Fruit fly (Drosophila melanogaster): ENCODE data around the gene Smg6.

The Smg6 gene

DNA sequence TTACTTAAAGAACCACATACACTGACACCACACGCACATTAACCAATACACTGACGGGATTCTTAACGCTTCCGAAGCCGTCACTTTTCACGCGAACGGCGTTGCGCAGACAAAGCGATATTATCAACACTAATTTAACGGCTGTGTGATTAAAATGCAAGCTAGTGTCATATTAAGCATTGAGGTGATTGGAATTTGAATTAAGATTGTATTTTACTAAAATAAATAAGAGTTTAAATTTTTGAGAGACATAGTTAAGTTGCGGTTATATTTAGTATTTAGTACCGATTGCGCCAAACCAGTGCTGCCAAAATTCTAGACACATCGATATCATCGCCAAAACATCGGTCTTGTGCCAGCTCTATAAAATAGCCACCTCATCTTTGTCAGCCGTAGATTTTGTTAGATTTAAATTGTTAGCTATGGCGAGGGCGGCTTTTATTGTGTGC is 5.8 kb upstream of the Smg6 start, which contains the start of the genes Ythdf and bai (continued):
- TF ChIP-seq CG2116 (GFP tag; optimal IDR thresholded peaks at IDR 0.05) = peak; percentile 85
- peak; percentile 76 for TF ChIP-seq trem (tag; optimal IDR thresholded peaks at IDR 0.05)
- no peak for TF ChIP-seq CG14050 (GFP tag; IDR thresholded peaks at IDR 0.05)
- peak; percentile 47 for TF ChIP-seq chn (GFP tag; optimal IDR thresholded peaks at IDR 0.05)
- peak; percentile 60 for TF ChIP-seq row (GFP tag; IDR thresholded peaks at IDR 0.05)
- TF ChIP-seq nom (GFP tag; optimal IDR thresholded peaks at IDR 0.05) = no peak
- no peak for TF ChIP-seq pfk (GFP tag; optimal IDR thresholded peaks at IDR 0.05)
- TF ChIP-seq CG17328 (GFP tag; IDR thresholded peaks at IDR 0.05) = no peak
- TF ChIP-seq CG32772 (GFP tag; IDR thresholded peaks at IDR 0.05) = no peak
- TF ChIP-seq CG18476 (GFP tag; optimal IDR thresholded peaks at IDR 0.05) = peak; percentile 41
- TF ChIP-seq CG6854 (GFP tag; optimal IDR thresholded peaks at IDR 0.05) = no peak
- peak; percentile 95 for TF ChIP-seq BEAF-32 (GFP tag; optimal IDR thresholded peaks at IDR 0.05)
- no peak for TF ChIP-seq oc (tag; optimal IDR thresholded peaks at IDR 0.05)
- TF ChIP-seq tll (GFP tag; optimal IDR thresholded peaks at IDR 0.05) = no peak
- TF ChIP-seq prd (optimal IDR thresholded peaks at IDR 0.05) = no peak
- TF ChIP-seq prd (GFP tag; IDR thresholded peaks at IDR 0.05) = no peak
- TF ChIP-seq Ptx1 (GFP tag; IDR thresholded peaks at IDR 0.05) = no peak
- no peak for TF ChIP-seq CG12219 (GFP tag; optimal IDR thresholded peaks at IDR 0.05)
- no peak for TF ChIP-seq luna (GFP tag; optimal IDR thresholded peaks at IDR 0.05)
- TF ChIP-seq Mrtf (GFP tag; IDR thresholded peaks at IDR 0.05) = no peak
- peak; percentile 43 for TF ChIP-seq maf-S (GFP tag; optimal IDR thresholded peaks at IDR 0.05)
- TF ChIP-seq TFAM (GFP tag; optimal IDR thresholded peaks at IDR 0.05) = no peak
- TF ChIP-seq nmo (GFP tag; optimal IDR thresholded peaks at IDR 0.05) = peak; percentile 81
- no peak for TF ChIP-seq pnt (GFP tag; optimal IDR thresholded peaks at IDR 0.05)
- peak; percentile 18 for TF ChIP-seq CG10654 (GFP tag; optimal IDR thresholded peaks at IDR 0.05)
- no peak for TF ChIP-seq Poxn (GFP tag; IDR thresholded peaks at IDR 0.05)
- no peak for TF ChIP-seq yki (optimal IDR thresholded peaks at IDR 0.05)
- TF ChIP-seq odd (GFP tag; optimal IDR thresholded peaks at IDR 0.05) = no peak
- TF ChIP-seq Mes4 (GFP tag; optimal IDR thresholded peaks at IDR 0.05) = no peak
- peak; percentile 78 for TF ChIP-seq CG4617 (GFP tag; optimal IDR thresholded peaks at IDR 0.05; ENCODE audit: borderline replicate concordance)
- TF ChIP-seq CG8944 (GFP tag; optimal IDR thresholded peaks at IDR 0.05) = no peak
- TF ChIP-seq vfl (GFP tag; optimal IDR thresholded peaks at IDR 0.05) = peak; percentile 15
- TF ChIP-seq CG2202 (tag; optimal IDR thresholded peaks at IDR 0.05) = no peak
- peak; percentile 67 for TF ChIP-seq lilli (GFP tag; optimal IDR thresholded peaks at IDR 0.05)
- no peak for TF ChIP-seq CG2875 (GFP tag; optimal IDR thresholded peaks at IDR 0.05)
- TF ChIP-seq C15 (GFP tag; IDR thresholded peaks at IDR 0.05) = no peak
- peak; percentile 56 for TF ChIP-seq CG3281 (GFP tag; optimal IDR thresholded peaks at IDR 0.05)
- peak; percentile 17 for TF ChIP-seq Dip3 (GFP tag; optimal IDR thresholded peaks at IDR 0.05)
- no peak for TF ChIP-seq toy (GFP tag; IDR thresholded peaks at IDR 0.05)
- TF ChIP-seq Ets97D (GFP tag; optimal IDR thresholded peaks at IDR 0.05) = peak; percentile 67
- no peak for TF ChIP-seq Asciz (GFP tag; optimal IDR thresholded peaks at IDR 0.05)
- no peak for TF ChIP-seq Hmx (GFP tag; optimal IDR thresholded peaks at IDR 0.05)
- 0 out of 3 replicates have a peak, but pooled peaks have one; percentile 47 for TF ChIP-seq CG11456 (GFP tag; IDR thresholded peaks at IDR 0.05)
- no peak for TF ChIP-seq p53 (GFP tag; optimal IDR thresholded peaks at IDR 0.05)
- TF ChIP-seq Opbp (GFP tag; IDR thresholded peaks at IDR 0.05; ENCODE audit: partially characterized antibody) = peak; percentile 74; the same call in 2 of the 3 replicates
- TF ChIP-seq Dref (GFP tag; IDR thresholded peaks at IDR 0.05) = peak; percentile 84
- no peak for TF ChIP-seq Dfd (GFP tag; optimal IDR thresholded peaks at IDR 0.05)
- TF ChIP-seq mam (GFP tag; optimal IDR thresholded peaks at IDR 0.05) = peak; percentile 63
- TF ChIP-seq ATbp (GFP tag; optimal IDR thresholded peaks at IDR 0.05) = no peak
- TF ChIP-seq CG13775 (GFP tag; optimal IDR thresholded peaks at IDR 0.05) = peak; percentile 46
- TF ChIP-seq tna (GFP tag; IDR thresholded peaks at IDR 0.05; ENCODE audit: partially characterized antibody) = peak; percentile 72
- peak; percentile 34 for TF ChIP-seq lbe (GFP tag; optimal IDR thresholded peaks at IDR 0.05)

All from whole organism, embryonic.